Worm (Caenorhabditis elegans): ENCODE measurements around the gene let-721.

DNA sequence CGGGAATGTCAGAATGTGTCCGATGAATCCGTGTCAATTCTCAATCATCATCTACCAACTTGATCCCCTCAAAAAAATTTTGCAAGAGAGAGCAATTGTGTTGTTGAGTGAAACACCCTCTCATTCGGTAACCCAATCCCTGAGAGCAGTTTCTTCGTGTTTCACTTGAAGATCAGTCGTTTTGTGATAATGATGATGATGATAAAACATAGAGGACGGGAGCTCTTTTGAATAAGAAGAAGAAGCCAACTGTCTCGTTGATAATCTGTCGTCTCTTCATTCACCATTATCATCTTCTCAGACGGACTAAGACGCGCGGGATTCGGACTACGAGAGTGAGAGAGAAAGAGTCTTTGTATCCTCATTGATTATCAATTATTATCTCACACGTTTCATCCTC, 41.6 kb downstream of the let-721 start:
- no peak for TF ChIP-seq ama-1 (optimal IDR thresholded peaks at IDR 0.05)
- no peak for TF ChIP-seq hnd-1 (tag; optimal IDR thresholded peaks at IDR 0.05)
- TF ChIP-seq F13C5.2 (tag; optimal IDR thresholded peaks at IDR 0.05), result no peak
- TF ChIP-seq scrt-1 (GFP tag; IDR thresholded peaks at IDR 0.05), result no peak
- no peak for TF ChIP-seq tbx-37 (GFP tag; conservative IDR thresholded peaks at IDR 0.05)
- TF ChIP-seq ets-7 (tag; optimal IDR thresholded peaks at IDR 0.05), result no peak
- TF ChIP-seq sea-1 (GFP tag; conservative IDR thresholded peaks at IDR 0.05), result no peak
- TF ChIP-seq pes-1 (GFP tag; IDR thresholded peaks at IDR 0.05), result no peak
- TF ChIP-seq B0310.2 (tag; optimal IDR thresholded peaks at IDR 0.05), result no peak
- TF ChIP-seq tbx-11 (GFP tag; IDR thresholded peaks at IDR 0.05), result no peak
- TF ChIP-seq aly-1 (tag; optimal IDR thresholded peaks at IDR 0.05), result no peak
- TF ChIP-seq ceh-13 (GFP tag; optimal IDR thresholded peaks at IDR 0.05), result no peak
